Fruit fly (Drosophila melanogaster) whole organism, prepupa: ENCODE data around the gene ldbr.

ENCODE experiments used
- CG10669 ChIP-seq: fragments of 200-800 bp; sonication (Bioruptor generic); optimal IDR thresholded peaks from 3 replicates; lab custom pipeline; 2018; ENCODE audit warnings: missing biosample characterization, mild to moderate bottlenecking, missing genetic modification characterization, moderate library complexity
- CG11294 ChIP-seq: fragments of 200-800 bp; sonication (Bioruptor generic); IDR thresholded peaks from 2 replicates; pipeline ENCODE4 v1.3.6; 2022; ENCODE audit warnings: missing biosample characterization, missing genetic modification characterization
- CG11762 ChIP-seq: fragments of 200-800 bp; sonication (Bioruptor generic); optimal IDR thresholded peaks from 3 replicates; lab custom pipeline; 2016; ENCODE audit warnings: missing biosample characterization, missing genetic modification characterization; ENCODE audit not compliant: insufficient read depth
- CG15336 ChIP-seq: fragments of 200-800 bp; sonication (Bioruptor generic); IDR thresholded peaks from 2 replicates; pipeline ENCODE4 v1.3.6; 2022; ENCODE audit warnings: missing biosample characterization, missing genetic modification characterization
- CG1621 ChIP-seq: fragments of 200-800 bp; sonication (Bioruptor generic); optimal IDR thresholded peaks from 3 replicates; lab custom pipeline; 2018; ENCODE audit warnings: missing biosample characterization, mild to moderate bottlenecking, missing genetic modification characterization
- CG31627 ChIP-seq: fragments of 200-800 bp; sonication (Bioruptor generic); optimal IDR thresholded peaks from 3 replicates; lab custom pipeline; 2016; ENCODE audit warnings: missing biosample characterization, missing genetic modification characterization
- CG32006 ChIP-seq: fragments of 200-800 bp; sonication (Bioruptor generic); optimal IDR thresholded peaks from 3 replicates; lab custom pipeline; 2017; ENCODE audit warnings: missing biosample characterization, mild to moderate bottlenecking, missing genetic modification characterization
- CG34406 ChIP-seq: fragments of 200-800 bp; sonication (Bioruptor generic); optimal IDR thresholded peaks from 3 replicates; lab custom pipeline; 2016; ENCODE audit warnings: missing biosample characterization, missing genetic modification characterization
- CG3919 ChIP-seq: fragments of 200-800 bp; sonication (Bioruptor generic); optimal IDR thresholded peaks from 3 replicates; lab custom pipeline; 2016; ENCODE audit warnings: missing biosample characterization, missing genetic modification characterization
- CG4318 ChIP-seq: fragments of 200-800 bp; sonication (Bioruptor generic); optimal IDR thresholded peaks from 3 replicates; lab custom pipeline; 2017; ENCODE audit warnings: missing biosample characterization, mild to moderate bottlenecking, missing genetic modification characterization
- CG6163 ChIP-seq: fragments of 200-800 bp; sonication (Bioruptor generic); IDR thresholded peaks from 3 replicates; pipeline ENCODE4 v1.3.6; 2022; ENCODE audit warnings: missing biosample characterization, missing genetic modification characterization
- CG6792 ChIP-seq: fragments of 200-800 bp; sonication (Bioruptor generic); optimal IDR thresholded peaks from 3 replicates; lab custom pipeline; 2016; ENCODE audit warnings: missing biosample characterization, missing genetic modification characterization
- CG6808 ChIP-seq: fragments of 200-800 bp; sonication (Bioruptor generic); optimal IDR thresholded peaks from 3 replicates; lab custom pipeline; 2017; ENCODE audit warnings: missing biosample characterization, missing genetic modification characterization, mild to moderate bottlenecking, moderate library complexity, missing genetic modification reagents
- CG6854 ChIP-seq: fragments of 200-800 bp; sonication (Bioruptor generic); optimal IDR thresholded peaks from 2 replicates; lab custom pipeline; 2017; ENCODE audit warnings: missing biosample characterization, mild to moderate bottlenecking, missing genetic modification characterization
- CG7368 ChIP-seq: fragments of 200-800 bp; sonication (Bioruptor generic); optimal IDR thresholded peaks from 3 replicates; lab custom pipeline; 2016; ENCODE audit warnings: missing biosample characterization, missing genetic modification characterization
- CG8319 ChIP-seq: fragments of 200-800 bp; sonication (Bioruptor generic); optimal IDR thresholded peaks from 3 replicates; lab custom pipeline; 2016; ENCODE audit warnings: missing biosample characterization, missing genetic modification characterization
- CG8632 ChIP-seq: fragments of 200-800 bp; sonication (Bioruptor generic); optimal IDR thresholded peaks from 3 replicates; lab custom pipeline; 2016; ENCODE audit warnings: missing biosample characterization, missing genetic modification characterization
- CG9139 ChIP-seq: fragments of 200-800 bp; sonication (Bioruptor generic); optimal IDR thresholded peaks from 3 replicates; lab custom pipeline; 2017; ENCODE audit warnings: missing biosample characterization, mild to moderate bottlenecking, missing genetic modification characterization
- Eip75B ChIP-seq: fragments of 200-800 bp; sonication (Bioruptor generic); optimal IDR thresholded peaks from 3 replicates; lab custom pipeline; 2016; ENCODE audit warnings: missing biosample characterization, missing genetic modification characterization
- Eip78C ChIP-seq: fragments of 200-800 bp; sonication (Bioruptor generic); peaks from one replicate; lab custom pipeline; 2016; ENCODE audit warnings: missing biosample characterization, missing genetic modification characterization
- Eip93F ChIP-seq: fragments of 200-800 bp; sonication (Bioruptor generic); optimal IDR thresholded peaks from 2 replicates; lab custom pipeline; 2016; ENCODE audit warnings: missing biosample characterization, mild to moderate bottlenecking, missing genetic modification characterization
- Ets96B ChIP-seq: fragments of 200-800 bp; optimal IDR thresholded peaks from 2 replicates; lab custom pipeline; 2019; ENCODE audit warnings: missing biosample characterization, mild to moderate bottlenecking, missing genetic modification characterization, moderate library complexity
- Gug ChIP-seq: fragments of 200-800 bp; sonication (Bioruptor generic); IDR thresholded peaks from 2 replicates; pipeline ENCODE4 v1.3.6; 2022; ENCODE audit warnings: missing biosample characterization, missing genetic modification characterization
- Hr39 ChIP-seq: fragments of 200-800 bp; sonication (Bioruptor generic); optimal IDR thresholded peaks from 2 replicates; lab custom pipeline; 2016; ENCODE audit warnings: missing biosample characterization, missing genetic modification characterization
- Hr4 ChIP-seq: fragments of 200-800 bp; sonication (Bioruptor generic); optimal IDR thresholded peaks from 3 replicates; lab custom pipeline; 2016; ENCODE audit warnings: missing biosample characterization, missing genetic modification characterization
- OdsH ChIP-seq: fragments of 200-800 bp; sonication (Bioruptor generic); optimal IDR thresholded peaks from 3 replicates; lab custom pipeline; 2016; ENCODE audit warnings: missing biosample characterization, missing genetic modification characterization
- Sox102F ChIP-seq: fragments of 200-800 bp; sonication (Bioruptor generic); optimal IDR thresholded peaks from 2 replicates; lab custom pipeline; 2016; ENCODE audit warnings: missing biosample characterization, mild to moderate bottlenecking, missing genetic modification characterization
- Sox14 ChIP-seq: fragments of 200-800 bp; sonication (Bioruptor generic); optimal IDR thresholded peaks from 3 replicates; lab custom pipeline; 2016; ENCODE audit warnings: missing biosample characterization, missing genetic modification characterization
- acj6 ChIP-seq: fragments of 200-800 bp; sonication (Bioruptor generic); optimal IDR thresholded peaks from 3 replicates; lab custom pipeline; 2016; ENCODE audit warnings: missing biosample characterization, missing genetic modification characterization
- dac ChIP-seq: fragments of 200-800 bp; sonication (Bioruptor generic); optimal IDR thresholded peaks from 2 replicates; lab custom pipeline; 2017; ENCODE audit warnings: missing biosample characterization, mild to moderate bottlenecking, missing genetic modification characterization
- eg ChIP-seq: fragments of 200-800 bp; sonication (Bioruptor generic); IDR thresholded peaks from 3 replicates; pipeline ENCODE4 v1.3.6; 2022; ENCODE audit warnings: missing biosample characterization, missing genetic modification characterization
- esn ChIP-seq: fragments of 200-800 bp; sonication (Bioruptor generic); optimal IDR thresholded peaks from 2 replicates; lab custom pipeline; 2016; ENCODE audit warnings: missing biosample characterization, mild to moderate bottlenecking, missing genetic modification characterization, moderate library complexity
- fd85E ChIP-seq: fragments of 200-800 bp; sonication (Bioruptor generic); optimal IDR thresholded peaks from 3 replicates; lab custom pipeline; 2016; ENCODE audit warnings: missing biosample characterization, missing genetic modification characterization
- fkh ChIP-seq: fragments of 200-800 bp; sonication (Bioruptor generic); optimal IDR thresholded peaks from 3 replicates; lab custom pipeline; 2017; ENCODE audit warnings: missing biosample characterization, mild to moderate bottlenecking, missing genetic modification characterization, moderate library complexity
- salr ChIP-seq, 2 experiments: fragments of 200-800 bp; sonication (Bioruptor generic); optimal IDR thresholded peaks; 3 replicates each; lab custom pipeline; 2016 to 2018; ENCODE audit warnings: missing biosample characterization in 2 of 2, missing genetic modification characterization in 2 of 2, mild to moderate bottlenecking in 1 of 2
- spab ChIP-seq: fragments of 200-800 bp; sonication (Bioruptor generic); optimal IDR thresholded peaks from 2 replicates; lab custom pipeline; 2017; ENCODE audit warnings: missing biosample characterization, mild to moderate bottlenecking, missing genetic modification characterization, missing genetic modification reagents
- ss ChIP-seq, 2 experiments: fragments of 200-800 bp; sonication (Bioruptor generic); optimal IDR thresholded peaks; 2 replicates in 1 of 2; 3 replicates in 1 of 2; lab custom pipeline; 2017 to 2018; ENCODE audit warnings: mild to moderate bottlenecking in 2 of 2, missing biosample characterization in 2 of 2, missing genetic modification characterization in 2 of 2, moderate library complexity in 1 of 2
- svp ChIP-seq: fragments of 200-800 bp; sonication (Bioruptor generic); peaks from one replicate; lab custom pipeline; 2016; ENCODE audit warnings: missing biosample characterization, missing genetic modification characterization
- topi ChIP-seq: fragments of 200-800 bp; sonication (Bioruptor generic); optimal IDR thresholded peaks from 3 replicates; lab custom pipeline; 2016; ENCODE audit warnings: missing biosample characterization, missing genetic modification characterization

The ldbr gene

dm6 chr3L:8153206-8153996 is 31.8 kb downstream of the ldbr start (continued):
- TF ChIP-seq CG8319 (GFP tag; lab: Kevin White, UChicago) (peak; percentile 47), eg (peak; percentile 96), CG6808 (GFP tag; lab: Kevin White, UChicago) (peak; percentile 47), CG9139 (GFP tag; lab: Kevin White, UChicago) (no peak), CG31627 (GFP tag; lab: Kevin White, UChicago) (peak; percentile 46), CG8632 (GFP tag; lab: Kevin White, UChicago) (peak; percentile 63), Gug (GFP tag; lab: Robert Waterston, UW) (peak; percentile 89), CG34406 (GFP tag; lab: Kevin White, UChicago) (peak; percentile 68), salr (GFP tag; optimal IDR thresholded peaks at IDR 0.05; lab: Kevin White, UChicago) (peak; percentile 13 to 90), CG3919 (GFP tag; lab: Kevin White, UChicago) (peak; percentile 89), acj6 (peak; percentile 81), fd85E (no peak), Ets96B (peak; percentile 52), OdsH (GFP tag; lab: Kevin White, UChicago) (peak; percentile 90), spab (GFP tag; lab: Kevin White, UChicago) (peak; percentile 53), CG11294 (GFP tag; lab: Robert Waterston, UW) (peak; percentile 92), CG7368 (GFP tag; lab: Kevin White, UChicago) (peak; percentile 72), topi (peak; percentile 62), esn (peak; percentile 46)

- TF ChIP-seq CG9139 (GFP tag; lab: Kevin White, UChicago), result peak; percentile 36
- peak; percentile 18 for TF ChIP-seq spab (GFP tag; lab: Kevin White, UChicago)
- peak; percentile 41 for TF ChIP-seq CG6808 (GFP tag; lab: Kevin White, UChicago)
- no peak; the same call in 2 of the 3 replicates for TF ChIP-seq CG6163 (GFP tag; lab: Robert Waterston, UW)
- no peak for TF ChIP-seq Hr39 (GFP tag; lab: Kevin White, UChicago)
- no peak for TF ChIP-seq CG6854 (GFP tag; lab: Kevin White, UChicago)
- TF ChIP-seq CG32006 (GFP tag; lab: Kevin White, UChicago), result no peak
- peak; percentile 10 for TF ChIP-seq CG8632 (GFP tag; lab: Kevin White, UChicago)
- no peak for TF ChIP-seq Sox14 (GFP tag; lab: Kevin White, UChicago)
- no peak for TF ChIP-seq Sox102F (GFP tag; lab: Kevin White, UChicago)
- no peak for TF ChIP-seq dac (GFP tag; lab: Kevin White, UChicago)
- no peak for TF ChIP-seq CG11762 (GFP tag; lab: Kevin White, UChicago)
- TF ChIP-seq CG15336 (GFP tag; lab: Robert Waterston, UW), result peak; percentile 37; the same call in 1 of the 2 replicates
- TF ChIP-seq svp (GFP tag; lab: Kevin White, UChicago), result no peak
- no peak for TF ChIP-seq Eip75B
- no peak for TF ChIP-seq fd85E
- no peak for TF ChIP-seq CG7368 (GFP tag; lab: Kevin White, UChicago)
- TF ChIP-seq CG6792 (GFP tag; lab: Kevin White, UChicago), result no peak
- no peak for TF ChIP-seq fkh (GFP tag; lab: Kevin White, UChicago)
- no peak for TF ChIP-seq Eip93F (GFP tag; lab: Kevin White, UChicago)
- TF ChIP-seq CG8319 (GFP tag; lab: Kevin White, UChicago), result no peak
- TF ChIP-seq topi, result no peak
- TF ChIP-seq CG4318, result no peak
- TF ChIP-seq CG1621, result no peak
- TF ChIP-seq CG34406 (GFP tag; lab: Kevin White, UChicago), result no peak
- TF ChIP-seq ss (GFP tag; optimal IDR thresholded peaks at IDR 0.05; lab: Kevin White, UChicago), result peak in 1 of 2 experiments; percentile 36
- no peak for TF ChIP-seq eg
- TF ChIP-seq CG10669 (GFP tag; lab: Kevin White, UChicago), result peak; percentile 9
- no peak for TF ChIP-seq Hr4
- TF ChIP-seq Eip78C (GFP tag; lab: Kevin White, UChicago), result peak; percentile 18
These were observed 32.9 kb downstream of the ldbr start for dm6 chr3L:8154544-8154943.
